Worm (Caenorhabditis elegans): ENCODE results near the gene lat-1.

DNA sequence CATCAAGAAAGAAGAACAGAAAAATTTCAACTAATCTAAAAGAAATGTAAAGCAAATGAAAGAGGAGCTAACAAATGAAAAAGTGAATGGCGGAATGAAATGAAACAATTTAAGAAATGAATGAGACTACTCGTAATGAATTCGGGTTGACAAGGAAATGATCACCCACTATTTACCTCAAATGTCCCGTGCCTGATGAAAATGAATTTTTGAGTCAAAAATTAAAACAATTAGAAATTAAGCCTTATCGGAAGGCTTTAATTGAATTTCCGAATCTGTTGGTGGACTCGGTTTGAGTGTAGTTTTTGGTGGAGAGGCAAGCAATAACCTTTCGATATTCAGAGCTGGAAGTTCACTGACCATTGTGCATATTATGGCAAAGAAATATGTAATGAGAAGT is 47.7 kb upstream of the lat-1 start:
- TF ChIP-seq ceh-27 (GFP tag; optimal IDR thresholded peaks at IDR 0.05): no peak
- no peak for TF ChIP-seq Y53G8AR.9 (GFP tag; conservative IDR thresholded peaks at IDR 0.05)
- TF ChIP-seq hlh-12 (tag; optimal IDR thresholded peaks at IDR 0.05): no peak
- TF ChIP-seq ets-4 (GFP tag; optimal IDR thresholded peaks at IDR 0.05): no peak

All from whole organism, young adult.